Worm (Caenorhabditis elegans): ENCODE data around the gene dyci-1.

ce11 chrIV:6833617-6834016 lies 48.5 kb upstream of the dyci-1 start:
- TF ChIP-seq nhr-6 (tag; optimal IDR thresholded peaks at IDR 0.05) (no peak), nhr-237 (tag; optimal IDR thresholded peaks at IDR 0.05) (no peak), ceh-16 (tag; optimal IDR thresholded peaks at IDR 0.05) (no peak), nhr-25 (tag; optimal IDR thresholded peaks at IDR 0.05) (no peak), fos-1 (tag; optimal IDR thresholded peaks at IDR 0.05) (no peak), sma-9 (GFP tag; optimal IDR thresholded peaks at IDR 0.05) (no peak), sma-9 (tag; optimal IDR thresholded peaks at IDR 0.05) (no peak), lin-11 (tag; optimal IDR thresholded peaks at IDR 0.05) (no peak), nhr-23 (tag; optimal IDR thresholded peaks at IDR 0.05) (no peak), skn-1 (tag; optimal IDR thresholded peaks at IDR 0.05) (no peak), egl-27 (tag; optimal IDR thresholded peaks at IDR 0.05) (no peak), lin-39 (tag; optimal IDR thresholded peaks at IDR 0.05) (no peak), lin-13 (GFP tag; optimal IDR thresholded peaks at IDR 0.05) (no peak), nhr-12 (tag; optimal IDR thresholded peaks at IDR 0.05) (no peak)

All from whole organism, L2 larva.